Worm (Caenorhabditis elegans): Measurements from ENCODE around the gene dhs-19.
"Not testable (repeated sequence)": the region's sequence is repeated elsewhere in the genome, so short reads cannot be mapped to it uniquely, and the experiment has no call there.

DNA sequence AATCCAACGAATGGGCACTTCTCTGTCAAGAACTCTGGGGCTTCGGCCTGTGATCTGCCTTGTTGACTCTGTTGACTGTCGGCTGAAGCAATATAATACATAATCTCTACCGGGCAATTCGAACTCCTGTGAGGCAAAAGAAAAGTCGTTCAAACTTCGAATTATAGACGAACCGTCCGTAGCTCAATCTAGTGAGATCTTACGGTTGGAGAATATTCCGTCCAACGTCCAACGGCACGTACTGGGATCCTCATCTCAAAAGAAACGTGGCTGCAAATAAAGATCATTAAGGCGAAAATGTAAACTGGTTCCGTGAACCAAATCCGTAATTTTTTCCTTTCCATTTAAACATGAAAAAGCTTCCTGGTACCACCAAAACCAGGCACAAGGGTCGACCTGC is 9.5 kb downstream of the dhs-19 start, which contains the start of gene T11F9.14:
- TF ChIP-seq nhr-77, egl-27, mml-1, nhr-28, lin-39, pha-4, nhr-76 (tag; optimal IDR thresholded peaks at IDR 0.05): not testable (repeated sequence)
